Worm (Caenorhabditis elegans): ENCODE results near the gene Y67D8C.7.

DNA sequence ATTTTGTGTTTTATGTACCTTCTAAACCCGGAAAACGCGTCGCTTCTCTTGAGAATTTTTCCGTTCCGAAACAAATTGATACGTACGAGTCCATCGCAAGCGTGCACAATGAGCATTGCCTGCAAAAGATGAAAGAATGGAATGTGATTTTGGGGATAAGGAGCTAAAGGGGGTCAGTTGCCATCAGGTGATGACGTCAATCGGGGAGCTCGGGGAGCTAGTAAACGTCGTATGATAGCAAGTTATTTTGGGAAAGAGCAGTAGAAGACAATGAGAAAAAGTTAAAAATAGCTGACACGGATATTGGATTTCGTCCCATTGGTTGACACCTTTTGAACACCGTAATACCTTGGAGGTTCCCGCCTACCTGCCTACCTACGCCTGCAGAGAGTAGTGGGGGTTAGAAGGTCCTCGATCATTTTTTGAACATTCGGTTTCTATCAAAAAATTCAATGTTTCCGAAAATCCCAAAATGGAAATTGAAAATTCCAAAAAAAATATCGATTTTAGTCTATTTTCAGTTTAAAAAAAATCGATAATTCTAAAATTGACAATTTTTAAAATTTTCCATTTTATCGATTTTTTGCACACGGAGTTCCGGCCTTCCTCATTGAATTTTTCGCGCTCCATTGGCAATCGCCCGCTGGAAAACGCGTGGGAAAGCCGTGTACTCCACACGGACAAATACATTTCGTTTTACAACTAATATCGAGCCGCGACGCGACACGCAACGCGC lies 40.7 kb downstream of the Y67D8C.7 start:
- no peak for TF ChIP-seq ama-1 (optimal IDR thresholded peaks at IDR 0.05)
- no peak for TF ChIP-seq nhr-23 (tag; optimal IDR thresholded peaks at IDR 0.05)
